Worm (Caenorhabditis elegans) whole organism, early embryonic: ENCODE results near the gene twk-18.

Source experiments
- F13C5.2 ChIP-seq: sonication (generic microtip); optimal IDR thresholded peaks from 2 replicates; lab custom pipeline; 2017; ENCODE audit warnings: mild to moderate bottlenecking, missing genetic modification characterization, inconsistent platforms, missing compliant biosample characterization
- aly-1 ChIP-seq: sonication (generic microtip); optimal IDR thresholded peaks from 2 replicates; lab custom pipeline; 2016; ENCODE audit warnings: missing genetic modification characterization, missing compliant biosample characterization
- ama-1 ChIP-seq: fragments of 150-350 bp; optimal IDR thresholded peaks from 2 replicates; lab custom pipeline; 2014
- ceh-13 ChIP-seq: fragments of 200-800 bp; sonication (Bioruptor generic); optimal IDR thresholded peaks from 2 replicates; lab custom pipeline; 2018; ENCODE audit warnings: mild to moderate bottlenecking, missing genetic modification characterization, missing compliant biosample characterization
- ceh-36 ChIP-seq: sonication (generic microtip); optimal IDR thresholded peaks from 2 replicates; lab custom pipeline; 2016; ENCODE audit warnings: missing genetic modification characterization, inconsistent platforms, missing compliant biosample characterization
- ets-7 ChIP-seq: sonication (generic microtip); optimal IDR thresholded peaks from 2 replicates; lab custom pipeline; 2016; ENCODE audit warnings: missing genotype, missing genetic modification characterization, missing compliant biosample characterization
- hmbx-1 ChIP-seq: sonication (generic microtip); optimal IDR thresholded peaks from 2 replicates; lab custom pipeline; 2016; ENCODE audit warnings: mild to moderate bottlenecking, missing genetic modification characterization, missing compliant biosample characterization
- hmg-4 ChIP-seq: fragments of 200-800 bp; sonication (Bioruptor generic); optimal IDR thresholded peaks from 2 replicates; lab custom pipeline; 2018; ENCODE audit warnings: mild to moderate bottlenecking, missing genetic modification characterization, missing compliant biosample characterization
- hnd-1 ChIP-seq: sonication (generic microtip); optimal IDR thresholded peaks from 2 replicates; lab custom pipeline; 2016; ENCODE audit warnings: missing genetic modification characterization, missing compliant biosample characterization
- pes-1 ChIP-seq: fragments of 200-800 bp; sonication (Bioruptor generic); IDR thresholded peaks from 2 replicates; pipeline ENCODE4 v1.3.6; 2022; ENCODE audit warnings: missing genetic modification reagents, missing genetic modification characterization, missing compliant biosample characterization
- scrt-1 ChIP-seq: fragments of 200-800 bp; sonication (Bioruptor generic); IDR thresholded peaks from 2 replicates; pipeline ENCODE4 v1.3.6; 2022; ENCODE audit warnings: missing genetic modification characterization, missing compliant biosample characterization
- sea-1 ChIP-seq: fragments of 200-800 bp; sonication (Bioruptor generic); conservative IDR thresholded peaks from 2 replicates; pipeline ENCODE4 v1.3.6; 2022; ENCODE audit warnings: missing genetic modification characterization, missing compliant biosample characterization
- tbx-11 ChIP-seq: fragments of 200-800 bp; sonication (Bioruptor generic); IDR thresholded peaks from 2 replicates; pipeline ENCODE4 v1.3.6; 2022; ENCODE audit warnings: missing genetic modification characterization, missing compliant biosample characterization
- tbx-37 ChIP-seq: fragments of 200-800 bp; sonication (Bioruptor generic); conservative IDR thresholded peaks from 2 replicates; pipeline ENCODE4 v1.3.6; 2022; ENCODE audit warnings: missing genetic modification reagents, missing genetic modification characterization, missing compliant biosample characterization
- tra-4 ChIP-seq: sonication (generic microtip); optimal IDR thresholded peaks from 2 replicates; lab custom pipeline; 2017; ENCODE audit warnings: missing genetic modification characterization, missing compliant biosample characterization

twk-18 gene

DNA sequence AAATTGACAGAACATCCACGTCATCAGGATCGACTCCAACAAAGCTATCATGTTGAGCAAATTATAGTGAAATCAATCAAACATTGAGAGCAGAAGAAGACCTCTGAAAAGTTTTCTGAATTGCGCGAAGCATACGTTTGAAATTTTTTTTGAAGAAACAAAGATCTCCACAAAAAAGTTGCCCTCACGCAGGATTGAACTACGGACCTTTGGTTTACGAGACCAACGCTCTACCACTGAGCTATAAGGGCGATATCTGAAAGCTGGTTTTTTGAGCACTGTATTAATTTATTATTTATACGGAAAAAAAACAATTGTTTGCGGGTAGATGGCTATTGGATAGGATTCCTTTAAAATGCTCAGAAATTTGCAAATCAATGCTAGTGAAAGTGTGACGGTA is 37.6 kb downstream of the twk-18 start:
- TF ChIP-seq ets-7, result no peak
- no peak for TF ChIP-seq pes-1

DNA sequence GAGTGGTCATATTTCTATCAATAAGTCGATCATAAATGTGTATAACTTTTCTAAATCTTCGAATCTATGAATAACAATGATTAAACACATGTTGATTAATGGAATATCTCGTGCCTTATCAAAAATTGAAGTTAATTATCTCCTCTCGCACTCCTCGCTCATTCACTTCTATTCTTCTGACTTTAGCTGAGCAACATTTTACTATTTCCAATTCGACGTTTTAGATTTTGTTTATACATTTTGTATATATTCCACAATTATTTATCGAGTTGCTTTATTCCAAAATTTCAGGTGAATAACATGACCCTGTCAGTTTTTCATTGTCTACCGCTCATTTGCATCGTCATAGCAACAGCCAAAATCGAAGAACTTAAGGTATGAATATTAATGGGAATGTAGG is 39.4 kb downstream of the twk-18 start, which contains the start of gene T25B6.3:
TSS of gene T25B6.3 (plus strand) at position 301 of the 400 bp plus-strand sequence.
- no peak for TF ChIP-seq tra-4 (tag; lab: Kevin White, UChicago)
- no peak for TF ChIP-seq pes-1
- no peak for TF ChIP-seq F13C5.2 (tag; lab: Kevin White, UChicago)

DNA sequence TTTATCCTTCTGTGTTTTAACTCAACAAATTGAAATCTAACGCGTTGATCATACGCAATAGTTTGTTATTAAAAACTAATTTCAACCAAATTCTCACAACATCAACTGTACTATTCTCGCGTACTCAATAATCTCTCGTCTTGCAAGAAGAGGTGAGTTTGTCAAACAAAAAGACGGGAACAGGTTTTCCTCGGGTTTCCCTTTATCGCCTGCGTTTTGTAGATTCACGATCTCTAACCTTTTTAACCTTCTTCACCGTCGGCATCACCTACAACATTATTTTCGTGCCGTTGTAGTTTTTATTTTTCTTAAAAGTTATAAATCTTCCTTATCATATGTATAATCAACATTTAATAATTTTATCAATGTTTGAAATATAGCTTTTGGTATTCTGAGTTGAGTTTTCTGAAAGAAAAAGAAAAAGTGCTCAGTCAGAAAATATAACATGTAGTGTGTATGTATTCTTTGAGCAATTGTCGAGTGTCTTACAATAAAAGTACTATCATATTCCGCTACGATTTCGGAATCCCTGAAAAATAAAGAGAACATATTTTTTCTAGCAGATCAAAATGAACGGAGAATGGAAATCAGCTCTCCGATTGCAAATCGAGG is 41.1 kb downstream of the twk-18 start, which contains the start of gene snf-12:
TSS of gene snf-12 (plus strand) at position 562 of the 612 bp plus-strand sequence.
- TF ChIP-seq aly-1, result no peak
- no peak for TF ChIP-seq scrt-1 (GFP tag; lab: Robert Waterston, UW)
- no peak for TF ChIP-seq sea-1 (GFP tag; lab: Robert Waterston, UW)

DNA sequence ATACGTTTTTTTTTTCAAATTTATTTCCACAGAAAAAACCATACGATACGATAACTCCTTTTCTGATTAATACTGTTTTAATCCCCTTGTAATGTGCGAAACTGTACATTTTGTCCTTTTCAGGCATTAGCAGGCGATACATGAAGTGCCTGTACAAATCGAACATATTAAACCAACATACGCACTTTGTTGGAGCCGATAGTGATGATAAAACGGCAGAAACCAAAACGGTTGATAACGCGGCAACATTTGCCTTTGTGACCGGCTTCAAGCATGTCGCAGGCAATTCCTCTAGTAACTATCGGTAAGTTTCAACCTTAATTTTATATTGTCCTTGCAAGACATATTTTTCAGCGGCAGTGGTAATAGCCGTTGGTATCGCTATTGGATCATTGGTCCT is 46.4 kb downstream of the twk-18 start, which contains the start of gene nep-22:
TSS of gene nep-22 (plus strand) at position 245 of the 400 bp plus-strand sequence.
- no peak for TF ChIP-seq tbx-11 (GFP tag; lab: Robert Waterston, UW)
- TF ChIP-seq hmbx-1 (tag; lab: Kevin White, UChicago), result no peak
- TF ChIP-seq ceh-36 (tag; lab: Kevin White, UChicago), result peak; percentile 7

DNA sequence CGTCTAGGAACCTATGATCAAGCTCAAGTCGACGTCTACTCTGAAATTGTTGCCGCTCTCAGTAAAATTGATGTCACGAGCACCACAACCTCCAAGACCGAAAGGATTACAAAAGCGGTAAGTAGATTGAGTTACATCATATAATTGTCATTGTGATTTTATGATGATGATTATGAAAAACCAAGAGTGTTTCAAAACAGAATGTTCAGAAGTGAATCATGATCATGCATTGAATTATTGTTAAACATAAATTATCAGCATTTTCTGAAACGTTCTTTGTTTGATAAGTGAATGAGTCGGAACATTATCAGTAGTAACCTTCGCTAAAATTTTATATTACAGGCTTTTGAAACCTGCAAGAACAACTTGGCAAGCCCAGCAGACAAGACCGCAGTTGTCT is 47.2 kb downstream of the twk-18 start:
- TF ChIP-seq tra-4 (tag; lab: Kevin White, UChicago) (no peak), pes-1 (no peak), tbx-11 (GFP tag; lab: Robert Waterston, UW) (no peak), ama-1 (lab: Kevin White, UChicago) (no peak), hmg-4 (GFP tag; lab: Kevin White, UChicago) (no peak), scrt-1 (GFP tag; lab: Robert Waterston, UW) (no peak), hnd-1 (tag; lab: Kevin White, UChicago) (no peak), ets-7 (no peak), aly-1 (no peak), sea-1 (GFP tag; lab: Robert Waterston, UW) (no peak), F13C5.2 (tag; lab: Kevin White, UChicago) (no peak), tbx-37 (no peak), ceh-13 (GFP tag; lab: Kevin White, UChicago) (no peak)

DNA sequence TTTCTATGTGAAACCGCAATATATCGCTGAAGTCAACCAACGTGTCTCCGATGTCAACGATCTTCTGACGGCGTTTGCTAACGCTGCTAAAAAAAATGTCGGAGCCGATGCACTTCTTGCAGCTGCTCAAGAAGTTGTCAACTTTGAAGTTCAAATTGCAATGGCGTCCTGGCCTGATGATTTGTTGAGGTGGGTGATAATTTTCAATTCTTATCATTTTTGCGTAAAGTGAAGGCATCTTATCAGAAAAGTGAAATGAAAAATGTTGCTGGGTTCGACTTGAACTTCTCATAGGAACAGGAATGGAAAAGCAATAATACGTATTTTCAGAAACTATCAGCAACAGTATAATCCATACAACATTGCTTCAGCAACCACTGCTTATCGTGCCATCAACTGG is 48.3 kb downstream of the twk-18 start:
- TF ChIP-seq hnd-1 (tag; lab: Kevin White, UChicago) (no peak), aly-1 (no peak), tra-4 (tag; lab: Kevin White, UChicago) (no peak)
